Worm (Caenorhabditis elegans): Measurements from ENCODE around the gene str-121.
A peak's percentile ranks its signal among the peaks of the same experiment; 100 is the strongest.

- TF ChIP-seq nhr-76 (tag; optimal IDR thresholded peaks at IDR 0.05) (no peak), nfya-1 (tag; optimal IDR thresholded peaks at IDR 0.05; ENCODE audit: insufficient read depth) (peak; percentile 92), fos-1 (tag; optimal IDR thresholded peaks at IDR 0.05) (no peak), ztf-11 (tag; optimal IDR thresholded peaks at IDR 0.05) (no peak), nhr-12 (tag; optimal IDR thresholded peaks at IDR 0.05) (no peak), ceh-82 (tag; optimal IDR thresholded peaks at IDR 0.05) (no peak)
Measured at ce11 chrV:206814-207213, 47.7 kb downstream of the str-121 start.
